Worm (Caenorhabditis elegans): ENCODE results near the gene abcf-2.

abcf-2 gene

ce11 chrIII:13448235-13448634 is 13.8 kb downstream of the abcf-2 start:
- TF ChIP-seq tbx-37 (GFP tag; conservative IDR thresholded peaks at IDR 0.05), result 0 out of 2 replicates have a peak, but pooled peaks have one; percentile 32

ce11 chrIII:13447439-13447838 is 14.6 kb downstream of the abcf-2 start:
- peak; percentile 25; the same call in 1 of the 2 replicates for TF ChIP-seq tbx-11 (GFP tag; IDR thresholded peaks at IDR 0.05)
- TF ChIP-seq pes-1 (GFP tag; IDR thresholded peaks at IDR 0.05), result peak; percentile 39; the same call in 1 of the 2 replicates

- peak; percentile 35; the same call in 1 of the 2 replicates for TF ChIP-seq tbx-37 (GFP tag; conservative IDR thresholded peaks at IDR 0.05)
- TF ChIP-seq sea-1 (GFP tag; conservative IDR thresholded peaks at IDR 0.05), result no peak
- TF ChIP-seq hmg-4 (GFP tag; optimal IDR thresholded peaks at IDR 0.05), result no peak
These were observed 22.6 kb downstream of the abcf-2 start, which contains the start of gene ciao-2B for ce11 chrIII:13439415-13439814. Gene ciao-2B (minus strand): TSS chrIII:13439544.

- TF ChIP-seq tra-4 (tag; optimal IDR thresholded peaks at IDR 0.05) (no peak), F13C5.2 (tag; optimal IDR thresholded peaks at IDR 0.05) (no peak), tbx-11 (GFP tag; IDR thresholded peaks at IDR 0.05) (no peak), ets-7 (tag; optimal IDR thresholded peaks at IDR 0.05) (no peak), ama-1 (optimal IDR thresholded peaks at IDR 0.05) (no peak), ceh-36 (tag; optimal IDR thresholded peaks at IDR 0.05) (no peak), aly-1 (tag; optimal IDR thresholded peaks at IDR 0.05) (no peak), pes-1 (GFP tag; IDR thresholded peaks at IDR 0.05) (no peak), ceh-13 (GFP tag; optimal IDR thresholded peaks at IDR 0.05) (no peak), B0310.2 (tag; optimal IDR thresholded peaks at IDR 0.05) (no peak), hmg-4 (GFP tag; optimal IDR thresholded peaks at IDR 0.05) (no peak), sea-1 (GFP tag; conservative IDR thresholded peaks at IDR 0.05) (no peak)
These were observed 25.2 kb downstream of the abcf-2 start, which contains the start of gene F45G2.9 for ce11 chrIII:13436843-13437242. Gene F45G2.9 (minus strand): TSS chrIII:13436943.

- no peak for TF ChIP-seq scrt-1 (GFP tag; IDR thresholded peaks at IDR 0.05)
- no peak for TF ChIP-seq F13C5.2 (tag; optimal IDR thresholded peaks at IDR 0.05)
- no peak for TF ChIP-seq aly-1 (tag; optimal IDR thresholded peaks at IDR 0.05)
- TF ChIP-seq sea-1 (GFP tag; conservative IDR thresholded peaks at IDR 0.05), result no peak
- TF ChIP-seq flt-1 (GFP tag; IDR thresholded peaks at IDR 0.05), result no peak
- TF ChIP-seq ceh-36 (tag; optimal IDR thresholded peaks at IDR 0.05), result no peak
- no peak for TF ChIP-seq ama-1 (optimal IDR thresholded peaks at IDR 0.05)
- TF ChIP-seq tbx-37 (GFP tag; conservative IDR thresholded peaks at IDR 0.05), result no peak
- TF ChIP-seq tra-4 (tag; optimal IDR thresholded peaks at IDR 0.05), result no peak
- no peak for TF ChIP-seq pes-1 (GFP tag; IDR thresholded peaks at IDR 0.05)
- no peak for TF ChIP-seq tbx-11 (GFP tag; IDR thresholded peaks at IDR 0.05)
- no peak for TF ChIP-seq hmg-4 (GFP tag; optimal IDR thresholded peaks at IDR 0.05)
- TF ChIP-seq ets-7 (tag; optimal IDR thresholded peaks at IDR 0.05), result no peak
- TF ChIP-seq ceh-13 (GFP tag; optimal IDR thresholded peaks at IDR 0.05), result no peak
These were observed 26.5 kb downstream of the abcf-2 start, which contains the start of gene F45G2.8 for ce11 chrIII:13435570-13435969. Gene F45G2.8 (minus strand): TSS chrIII:13435670.

ce11 chrIII:13434404-13434803 is 27.6 kb downstream of the abcf-2 start, which contains the start of gene F45G2.7:
Gene F45G2.7 (minus strand): TSS chrIII:13434504.
- TF ChIP-seq ceh-36 (tag; optimal IDR thresholded peaks at IDR 0.05), result no peak
- no peak for TF ChIP-seq tbx-11 (GFP tag; IDR thresholded peaks at IDR 0.05)
- TF ChIP-seq flt-1 (GFP tag; IDR thresholded peaks at IDR 0.05), result no peak
- TF ChIP-seq aly-1 (tag; optimal IDR thresholded peaks at IDR 0.05), result no peak
- no peak for TF ChIP-seq F13C5.2 (tag; optimal IDR thresholded peaks at IDR 0.05)
- no peak for TF ChIP-seq sea-1 (GFP tag; conservative IDR thresholded peaks at IDR 0.05)
- no peak for TF ChIP-seq hmg-4 (GFP tag; optimal IDR thresholded peaks at IDR 0.05)
- TF ChIP-seq ets-7 (tag; optimal IDR thresholded peaks at IDR 0.05), result no peak
- TF ChIP-seq ceh-13 (GFP tag; optimal IDR thresholded peaks at IDR 0.05), result no peak
- no peak for TF ChIP-seq pes-1 (GFP tag; IDR thresholded peaks at IDR 0.05)

- TF ChIP-seq sea-1 (GFP tag; conservative IDR thresholded peaks at IDR 0.05) (no peak), tra-4 (tag; optimal IDR thresholded peaks at IDR 0.05) (no peak), ets-7 (tag; optimal IDR thresholded peaks at IDR 0.05) (no peak), aly-1 (tag; optimal IDR thresholded peaks at IDR 0.05) (no peak), pes-1 (GFP tag; IDR thresholded peaks at IDR 0.05) (no peak), F13C5.2 (tag; optimal IDR thresholded peaks at IDR 0.05) (no peak), flt-1 (GFP tag; IDR thresholded peaks at IDR 0.05) (no peak), hnd-1 (tag; optimal IDR thresholded peaks at IDR 0.05) (no peak), tbx-37 (GFP tag; conservative IDR thresholded peaks at IDR 0.05) (no peak), ceh-36 (tag; optimal IDR thresholded peaks at IDR 0.05) (no peak), B0310.2 (tag; optimal IDR thresholded peaks at IDR 0.05) (no peak), hmg-4 (GFP tag; optimal IDR thresholded peaks at IDR 0.05) (no peak), ceh-13 (GFP tag; optimal IDR thresholded peaks at IDR 0.05) (no peak), hmbx-1 (tag; optimal IDR thresholded peaks at IDR 0.05) (no peak), ama-1 (optimal IDR thresholded peaks at IDR 0.05) (no peak), tbx-11 (GFP tag; IDR thresholded peaks at IDR 0.05) (no peak), scrt-1 (GFP tag; IDR thresholded peaks at IDR 0.05) (no peak)
These were observed 31.9 kb downstream of the abcf-2 start, which contains the start of gene trf-1 for ce11 chrIII:13430162-13430561. Gene trf-1 (plus strand): TSS chrIII:13430462.

ce11 chrIII:13429668-13430067 is 32.4 kb downstream of the abcf-2 start, which contains the start of gene bli-5:
Gene bli-5 (minus strand): TSS chrIII:13429768.
- TF ChIP-seq ceh-36 (tag; optimal IDR thresholded peaks at IDR 0.05) (no peak), aly-1 (tag; optimal IDR thresholded peaks at IDR 0.05) (no peak), ama-1 (optimal IDR thresholded peaks at IDR 0.05) (no peak), sea-1 (GFP tag; conservative IDR thresholded peaks at IDR 0.05) (no peak)

- TF ChIP-seq ceh-13 (GFP tag; optimal IDR thresholded peaks at IDR 0.05) (no peak), hnd-1 (tag; optimal IDR thresholded peaks at IDR 0.05) (no peak), aly-1 (tag; optimal IDR thresholded peaks at IDR 0.05) (no peak), B0310.2 (tag; optimal IDR thresholded peaks at IDR 0.05) (no peak), F13C5.2 (tag; optimal IDR thresholded peaks at IDR 0.05) (no peak), ceh-36 (tag; optimal IDR thresholded peaks at IDR 0.05) (no peak), tbx-37 (GFP tag; conservative IDR thresholded peaks at IDR 0.05) (no peak), flt-1 (GFP tag; IDR thresholded peaks at IDR 0.05) (no peak), tra-4 (tag; optimal IDR thresholded peaks at IDR 0.05) (no peak), sea-1 (GFP tag; conservative IDR thresholded peaks at IDR 0.05) (no peak), hmbx-1 (tag; optimal IDR thresholded peaks at IDR 0.05) (no peak), ama-1 (optimal IDR thresholded peaks at IDR 0.05) (no peak)
These were observed 34.2 kb downstream of the abcf-2 start for ce11 chrIII:13427817-13428216.

All from whole organism, early embryonic.